Fruit fly (Drosophila melanogaster): ENCODE results near the gene obst-B.

DNA sequence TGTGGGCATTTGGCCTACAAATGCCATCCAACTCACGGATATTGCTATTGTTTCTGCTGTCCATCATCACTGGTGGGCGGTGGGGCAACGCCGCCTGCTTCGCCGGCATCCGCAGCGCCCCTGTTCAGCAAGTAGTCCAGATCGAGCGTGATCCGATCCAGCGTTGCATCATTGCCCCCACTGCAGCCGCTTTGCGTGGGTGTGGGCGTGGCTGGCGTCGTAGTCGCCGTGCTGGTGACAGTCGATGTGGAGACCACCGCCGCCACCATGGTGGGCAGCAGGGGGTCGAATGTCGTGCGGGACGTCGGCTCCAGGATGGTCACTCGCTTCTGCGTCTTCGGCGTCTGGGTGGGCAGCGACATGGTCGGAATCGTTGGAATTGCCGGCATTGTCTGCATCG is 32.3 kb downstream of the obst-B start:
- TF ChIP-seq Clk (GFP tag; optimal IDR thresholded peaks at IDR 0.05) (no peak), CG5204 (GFP tag; optimal IDR thresholded peaks at IDR 0.05) (no peak), Mnt (GFP tag; optimal IDR thresholded peaks at IDR 0.05) (no peak), CG33017 (tag; optimal IDR thresholded peaks at IDR 0.05) (no peak), kay (GFP tag; ENCODE audit: borderline replicate concordance) (no peak), CG1620 (GFP tag; optimal IDR thresholded peaks at IDR 0.05) (no peak), ovo (GFP tag; optimal IDR thresholded peaks at IDR 0.05) (no peak), CG14711 (tag; optimal IDR thresholded peaks at IDR 0.05) (no peak), cic (GFP tag; optimal IDR thresholded peaks at IDR 0.05) (no peak), CG12768 (GFP tag; optimal IDR thresholded peaks at IDR 0.05) (no peak)

Measured in whole organism, adult.